Worm (Caenorhabditis elegans): ENCODE measurements around the gene oac-15.

DNA sequence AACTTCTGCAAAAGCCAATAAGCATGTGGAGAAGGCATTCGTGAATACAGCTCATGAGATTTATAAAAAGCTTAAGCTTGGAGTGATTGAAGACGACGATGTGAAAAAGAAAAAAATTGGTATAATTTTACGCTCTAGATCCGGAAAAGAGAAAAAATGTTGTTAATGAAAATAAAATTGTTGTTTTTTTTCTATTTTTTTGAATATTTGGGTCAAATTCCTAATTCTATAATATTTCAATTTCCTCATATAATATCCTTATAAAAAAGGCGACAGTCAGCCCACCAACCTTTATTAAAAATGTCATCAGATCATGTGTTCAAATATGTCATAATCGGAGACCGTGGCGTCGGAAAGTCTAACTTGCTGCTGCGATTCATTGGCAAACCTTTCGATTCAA is 14.4 kb downstream of the oac-15 start, which contains the start of gene rabr-3:
- no peak for TF ChIP-seq ceh-16 (tag; optimal IDR thresholded peaks at IDR 0.05)
- no peak for TF ChIP-seq nhr-11 (tag; optimal IDR thresholded peaks at IDR 0.05)
- no peak for TF ChIP-seq mdl-1 (tag; optimal IDR thresholded peaks at IDR 0.05)
- TF ChIP-seq unc-62 (GFP tag; optimal IDR thresholded peaks at IDR 0.05) = no peak
- no peak for TF ChIP-seq fkh-10 (GFP tag; optimal IDR thresholded peaks at IDR 0.05)
- TF ChIP-seq nhr-28 (tag; optimal IDR thresholded peaks at IDR 0.05) = no peak
- no peak for TF ChIP-seq nhr-77 (tag; optimal IDR thresholded peaks at IDR 0.05)
- no peak for TF ChIP-seq nfya-1 (tag; optimal IDR thresholded peaks at IDR 0.05; ENCODE audit: insufficient read depth)
- TF ChIP-seq ceh-82 (tag; optimal IDR thresholded peaks at IDR 0.05) = no peak
- no peak for TF ChIP-seq R02D3.7 (tag; optimal IDR thresholded peaks at IDR 0.05)
- no peak for TF ChIP-seq elt-1 (tag; optimal IDR thresholded peaks at IDR 0.05)
- TF ChIP-seq elt-2 (tag; optimal IDR thresholded peaks at IDR 0.05) = no peak
- no peak for TF ChIP-seq pqm-1 (tag; optimal IDR thresholded peaks at IDR 0.05)
- TF ChIP-seq aly-2 (tag; optimal IDR thresholded peaks at IDR 0.05) = no peak

Data from whole organism, L3 larva.